Worm (Caenorhabditis elegans) whole organism, late embryonic: ENCODE measurements around the gene acs-15.
"Not testable (repeated sequence)": the region's sequence is repeated elsewhere in the genome, so short reads cannot be mapped to it uniquely, and the experiment has no call there.

Source experiments
- C08G9.2 ChIP-seq: sonication (generic microtip); optimal IDR thresholded peaks from 2 replicates; lab custom pipeline; 2016; ENCODE audit warnings: mild to moderate bottlenecking, missing genetic modification characterization, moderate library complexity, missing compliant biosample characterization
- C38D4.7 ChIP-seq: fragments of 200-800 bp; sonication (Bioruptor generic); optimal IDR thresholded peaks from 2 replicates; lab custom pipeline; 2018; ENCODE audit warnings: mild to moderate bottlenecking, missing genetic modification characterization, moderate library complexity, missing compliant biosample characterization
- F13H6.1 ChIP-seq: sonication (generic microtip); optimal IDR thresholded peaks from 2 replicates; lab custom pipeline; 2016; ENCODE audit warnings: missing genetic modification characterization, missing compliant biosample characterization
- K02D7.2 ChIP-seq: sonication (generic microtip); optimal IDR thresholded peaks from 2 replicates; lab custom pipeline; 2017; ENCODE audit warnings: mild to moderate bottlenecking, missing genetic modification characterization, missing compliant biosample characterization
- ceh-18 ChIP-seq: sonication (generic microtip); optimal IDR thresholded peaks from 2 replicates; lab custom pipeline; 2016; ENCODE audit warnings: missing genetic modification characterization, missing compliant biosample characterization
- ceh-22 ChIP-seq: sonication (generic microtip); optimal IDR thresholded peaks from 2 replicates; lab custom pipeline; 2017; ENCODE audit warnings: missing biosample characterization, missing genetic modification characterization
- ceh-24 ChIP-seq: sonication (generic microtip); optimal IDR thresholded peaks from 2 replicates; lab custom pipeline; 2016; ENCODE audit warnings: mild to moderate bottlenecking, missing genetic modification characterization, missing compliant biosample characterization
- ceh-34 ChIP-seq: sonication (generic microtip); optimal IDR thresholded peaks from 2 replicates; lab custom pipeline; 2016; ENCODE audit warnings: mild to moderate bottlenecking, missing genetic modification characterization, missing compliant biosample characterization
- ceh-9 ChIP-seq: sonication (generic microtip); optimal IDR thresholded peaks from 2 replicates; lab custom pipeline; 2016; ENCODE audit warnings: mild to moderate bottlenecking, missing genetic modification characterization, inconsistent platforms, missing compliant biosample characterization
- dmd-4 ChIP-seq: sonication (generic microtip); optimal IDR thresholded peaks from 2 replicates; lab custom pipeline; 2016; ENCODE audit warnings: borderline replicate concordance, missing genetic modification characterization, missing compliant biosample characterization
- dve-1 ChIP-seq: sonication (generic microtip); optimal IDR thresholded peaks from 2 replicates; lab custom pipeline; 2017; ENCODE audit warnings: antibody characterized with exemption, mild to moderate bottlenecking, missing genetic modification characterization, missing compliant biosample characterization
- elt-2 ChIP-seq: sonication (generic microtip); optimal IDR thresholded peaks from 2 replicates; lab custom pipeline; 2016; ENCODE audit warnings: missing genetic modification reagents, missing genetic modification characterization, missing compliant biosample characterization
- hlh-13 ChIP-seq: fragments of 200-800 bp; sonication (Bioruptor generic); optimal IDR thresholded peaks from 2 replicates; lab custom pipeline; 2018; ENCODE audit warnings: mild to moderate bottlenecking, missing genetic modification characterization, missing compliant biosample characterization
- hlh-30 ChIP-seq: sonication (generic microtip); optimal IDR thresholded peaks from 2 replicates; lab custom pipeline; 2017; ENCODE audit warnings: antibody characterized with exemption, missing genetic modification characterization, missing compliant biosample characterization; ENCODE audit not compliant: insufficient read depth
- hlh-8 ChIP-seq: sonication (generic microtip); optimal IDR thresholded peaks from 2 replicates; lab custom pipeline; 2016; ENCODE audit warnings: missing genotype, missing genetic modification characterization, missing compliant biosample characterization
- lim-6 ChIP-seq: sonication (generic microtip); optimal IDR thresholded peaks from 2 replicates; lab custom pipeline; 2016; ENCODE audit warnings: missing genetic modification characterization, missing compliant biosample characterization
- madf-2 ChIP-seq: sonication (generic microtip); optimal IDR thresholded peaks from 2 replicates; lab custom pipeline; 2017; ENCODE audit warnings: missing genetic modification characterization, missing compliant biosample characterization
- mec-3 ChIP-seq: sonication (generic microtip); optimal IDR thresholded peaks from 2 replicates; lab custom pipeline; 2016; ENCODE audit warnings: borderline replicate concordance, missing genetic modification characterization, missing compliant biosample characterization
- nfya-1 ChIP-seq: sonication (generic microtip); optimal IDR thresholded peaks from 2 replicates; lab custom pipeline; 2017; ENCODE audit warnings: missing genetic modification characterization, mild to moderate bottlenecking, missing compliant biosample characterization, antibody characterized with exemption, moderate library complexity
- pros-1 ChIP-seq: fragments of 150-350 bp; optimal IDR thresholded peaks from 2 replicates; lab custom pipeline; 2014; ENCODE audit warnings: missing biosample characterization, missing genetic modification reagents, missing genetic modification characterization
- rnt-1 ChIP-seq: sonication (generic microtip); optimal IDR thresholded peaks from 2 replicates; lab custom pipeline; 2016; ENCODE audit warnings: missing genetic modification characterization, missing compliant biosample characterization
- unc-42 ChIP-seq: sonication (generic microtip); optimal IDR thresholded peaks from 2 replicates; lab custom pipeline; 2016; ENCODE audit warnings: missing genotype, missing genetic modification characterization, missing compliant biosample characterization
- zip-5 ChIP-seq: sonication (generic microtip); optimal IDR thresholded peaks from 2 replicates; lab custom pipeline; 2016; ENCODE audit warnings: missing genetic modification characterization, missing compliant biosample characterization
- ztf-16 ChIP-seq: sonication (generic microtip); optimal IDR thresholded peaks from 2 replicates; lab custom pipeline; 2017; ENCODE audit warnings: missing genetic modification characterization, missing compliant biosample characterization

acs-15 gene

DNA sequence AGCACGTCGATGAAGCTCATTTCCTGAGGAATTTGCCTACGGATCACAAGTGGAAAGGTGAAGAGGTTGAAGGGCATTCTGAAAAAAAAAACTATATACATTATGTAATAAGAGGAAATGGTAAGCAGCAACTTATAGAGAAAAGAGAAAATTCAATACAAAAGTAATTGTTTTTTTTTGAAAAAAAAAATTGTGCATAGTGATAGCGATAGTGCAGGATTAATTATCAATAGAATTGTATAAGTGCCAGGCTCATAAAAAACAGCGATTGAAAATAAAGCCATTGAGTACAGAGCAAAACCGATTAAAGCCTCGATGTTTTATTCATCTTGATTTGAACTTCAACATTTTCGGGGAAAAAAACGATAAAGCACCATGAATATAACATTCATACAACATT, 40.0 kb downstream of the acs-15 start, which contains the start of gene C32B5.15:
C32B5.15 (minus strand) TSS at position 101 of the 400 bp plus-strand sequence.
- no peak for TF ChIP-seq ztf-16

DNA sequence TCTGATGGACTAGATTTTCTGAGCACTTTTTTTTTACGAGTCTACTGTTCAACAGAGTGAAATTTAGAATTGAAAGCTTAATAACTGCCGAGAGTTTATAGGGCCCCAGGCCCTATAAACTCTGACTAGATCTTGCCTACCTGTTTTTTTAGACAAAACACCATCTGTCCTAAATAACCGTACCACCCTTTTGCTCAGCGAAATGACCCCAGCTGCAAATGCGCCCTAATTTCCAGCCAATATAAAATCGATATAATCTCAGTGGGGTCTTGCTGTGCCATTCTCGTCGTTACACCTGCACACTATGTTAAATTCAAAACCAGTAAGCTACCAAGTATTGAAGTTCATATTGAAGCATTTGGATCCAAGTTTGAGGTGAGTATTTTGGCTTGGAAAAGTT, 41.2 kb downstream of the acs-15 start, which contains the start of gene fbxc-14:
fbxc-14 (plus strand) TSS at position 301 of the 400 bp plus-strand sequence.
- TF ChIP-seq elt-2 (no peak), hlh-8 (no peak), ceh-22 (tag; lab: Kevin White, UChicago) (no peak), K02D7.2 (tag; lab: Kevin White, UChicago) (no peak), pros-1 (tag; lab: Kevin White, UChicago) (no peak), ceh-18 (tag; lab: Kevin White, UChicago) (no peak), F13H6.1 (tag; lab: Kevin White, UChicago) (no peak), nfya-1 (tag; lab: Kevin White, UChicago) (no peak), hlh-13 (GFP tag; lab: Kevin White, UChicago) (no peak)
- TF ChIP-seq, all 69 proteins: peak for 0

DNA sequence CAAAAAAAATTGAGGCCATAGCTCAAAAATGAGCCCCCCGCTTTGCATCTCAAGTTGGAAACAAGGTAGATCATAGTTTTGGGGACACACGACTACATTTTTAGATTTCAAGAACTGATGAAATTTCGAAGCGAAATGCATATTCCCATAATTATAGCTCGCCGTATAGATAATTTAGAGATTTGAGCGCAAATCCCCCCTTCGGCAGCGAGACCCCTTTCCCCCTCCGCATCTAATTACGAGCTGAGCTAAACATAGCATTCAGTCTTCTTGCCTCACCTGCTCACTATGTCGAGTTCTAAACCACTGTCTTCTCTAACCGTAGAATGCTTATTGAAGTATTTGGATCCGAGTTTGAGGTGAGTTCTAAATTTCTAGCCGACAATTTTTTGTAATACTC, 46.3 kb downstream of the acs-15 start, which contains the start of the genes fbxc-17 and fbxc-15:
fbxc-17 (minus strand) TSS at position 101 of the 400 bp plus-strand sequence.
fbxc-15 (plus strand) TSS at position 289 of the 400 bp plus-strand sequence.
- no peak for TF ChIP-seq mec-3
- TF ChIP-seq madf-2 (tag; lab: Kevin White, UChicago): no peak
- no peak for TF ChIP-seq ceh-9 (tag; lab: Kevin White, UChicago)
- TF ChIP-seq C08G9.2 (tag; lab: Kevin White, UChicago): no peak
- TF ChIP-seq hlh-8: no peak
- TF ChIP-seq ceh-24 (tag; lab: Kevin White, UChicago): no peak
- no peak for TF ChIP-seq dve-1 (tag; lab: Kevin White, UChicago)
- TF ChIP-seq hlh-30 (tag; lab: Kevin White, UChicago): no peak
- no peak for TF ChIP-seq lim-6 (tag; lab: Kevin White, UChicago)
- TF ChIP-seq rnt-1 (tag; lab: Kevin White, UChicago): no peak
- TF ChIP-seq zip-5 (tag; lab: Kevin White, UChicago): no peak
- no peak for TF ChIP-seq unc-42 (tag; lab: Kevin White, UChicago)
- no peak for TF ChIP-seq dmd-4
- TF ChIP-seq, all 69 proteins: peak for 0

DNA sequence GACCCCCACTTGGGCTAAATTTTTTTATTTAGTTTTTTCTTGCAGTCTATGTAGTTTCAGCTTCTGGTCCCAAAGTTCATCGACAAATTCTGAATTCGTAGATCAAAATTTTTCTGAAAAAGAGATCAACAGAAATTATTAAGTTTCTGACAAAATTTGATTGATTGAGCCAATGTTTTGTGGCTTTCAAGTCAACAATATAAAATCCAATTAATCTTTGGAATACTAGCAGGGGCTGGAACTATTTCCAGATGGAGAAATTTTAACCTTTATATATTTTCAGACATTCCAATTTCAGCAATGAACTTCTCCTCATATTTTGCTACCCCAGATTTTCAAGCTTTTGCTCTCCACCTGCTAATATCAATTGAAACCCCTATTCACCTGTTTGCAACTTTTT, 50.0 kb downstream of the acs-15 start, which contains the start of gene srh-274:
srh-274 (plus strand) TSS at position 301 of the 400 bp plus-strand sequence.
- no peak for TF ChIP-seq zip-5 (tag; lab: Kevin White, UChicago)
- no peak for TF ChIP-seq C38D4.7 (GFP tag; lab: Kevin White, UChicago)

DNA sequence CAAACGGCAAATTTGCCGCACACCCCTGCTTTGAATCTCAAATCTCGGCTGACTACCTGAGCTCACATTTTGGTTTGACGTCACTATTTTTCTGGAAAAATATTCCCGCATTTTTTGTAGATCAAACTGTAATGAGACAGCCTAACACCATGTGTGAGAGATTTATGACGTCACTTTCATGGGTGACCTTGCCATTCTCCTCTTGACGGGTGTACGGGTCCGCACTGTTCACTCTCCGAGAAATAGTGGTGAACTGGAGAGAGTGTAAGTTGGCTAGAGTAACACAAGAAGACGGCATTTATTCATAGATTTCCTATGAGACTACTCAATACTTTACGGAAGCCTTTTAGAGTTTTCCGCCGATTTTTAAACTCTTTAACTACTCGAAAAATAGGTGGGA, 52.9 kb downstream of the acs-15 start, which contains the start of gene fbxc-40:
fbxc-40 (plus strand) TSS at position 301 of the 400 bp plus-strand sequence.
- TF ChIP-seq hlh-30, ceh-34, unc-42 (tag; lab: Kevin White, UChicago): not testable (repeated sequence)
